Worm (Caenorhabditis elegans): Measurements from ENCODE around the gene F58H1.6.
A peak's percentile ranks its signal among the peaks of the same experiment; 100 is the strongest.

Gene F58H1.6

DNA sequence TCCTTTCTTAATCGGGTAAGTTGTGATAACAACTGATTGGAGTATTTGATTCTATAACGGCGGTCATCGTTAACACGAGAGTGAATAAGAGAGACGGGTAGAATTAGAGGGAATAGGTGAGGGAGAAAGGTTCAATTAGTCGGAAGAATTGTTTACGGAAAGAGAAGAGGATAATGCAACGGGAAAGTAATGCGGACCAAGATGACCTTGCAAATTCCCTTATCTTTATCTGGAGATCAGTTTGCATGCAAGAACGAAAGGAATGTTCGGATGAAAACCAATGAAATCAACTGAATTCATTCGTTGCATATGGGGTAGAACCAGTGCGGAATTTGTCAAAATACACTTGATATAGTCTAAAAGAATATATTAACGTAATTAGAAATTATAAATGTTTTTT is 40.3 kb upstream of the F58H1.6 start:
- TF ChIP-seq nhr-85 (tag) (peak; percentile 2), lin-14 (GFP tag; optimal IDR thresholded peaks at IDR 0.05) (peak; percentile 53), zip-4 (GFP tag; optimal IDR thresholded peaks at IDR 0.05) (no peak), grh-1 (GFP tag; IDR thresholded peaks at IDR 0.05) (no peak)

DNA sequence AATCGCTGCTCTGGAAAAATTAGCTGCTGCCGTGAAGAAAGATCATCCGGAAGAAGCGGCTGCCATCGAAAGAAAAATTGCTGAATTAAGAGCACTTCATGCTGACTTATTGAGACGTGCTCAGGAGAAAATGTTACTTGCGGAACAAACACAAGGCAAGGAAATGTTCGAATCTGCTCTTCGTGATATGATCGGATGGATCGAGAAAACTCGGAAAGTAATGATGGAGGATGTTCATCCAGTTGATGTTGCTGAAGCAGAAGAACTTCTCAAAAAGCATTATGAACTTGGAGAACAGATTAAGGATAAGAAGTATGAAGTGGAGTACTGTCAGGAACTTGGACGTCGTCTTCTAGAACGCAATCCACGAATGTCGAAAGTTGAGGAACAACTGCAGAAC is 36.4 kb upstream of the F58H1.6 start:
- no peak for TF ChIP-seq jun-1 (tag; optimal IDR thresholded peaks at IDR 0.05)
- TF ChIP-seq mef-2 (tag; optimal IDR thresholded peaks at IDR 0.05), result no peak
- no peak for TF ChIP-seq nhr-237 (tag; optimal IDR thresholded peaks at IDR 0.05)
- no peak for TF ChIP-seq fkh-10 (GFP tag; optimal IDR thresholded peaks at IDR 0.05)

DNA sequence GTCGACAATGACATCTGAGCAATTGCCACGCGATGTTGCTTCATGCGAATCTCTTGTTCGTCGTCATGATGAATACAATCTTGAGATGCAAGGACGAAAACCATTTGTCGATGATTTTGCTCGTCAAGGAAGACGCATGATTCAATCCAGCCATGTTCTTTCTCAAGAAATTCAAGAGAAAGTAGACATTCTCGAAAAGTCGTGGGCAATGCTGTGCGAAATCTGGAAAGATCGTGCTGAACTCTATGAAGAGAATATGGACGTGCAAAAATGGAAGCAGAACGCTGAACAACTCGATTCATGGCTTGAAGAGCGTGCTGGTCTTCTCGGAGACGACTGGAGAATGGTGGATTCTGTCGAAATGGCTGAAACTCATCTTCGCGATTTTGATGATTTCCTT is 29.1 kb upstream of the F58H1.6 start:
- TF ChIP-seq efl-1 (optimal IDR thresholded peaks at IDR 0.05) (no peak), efl-1 (GFP tag; optimal IDR thresholded peaks at IDR 0.05 in 1 of 2) (peak in 1 of 2 experiments; percentile 86), aly-2 (tag; optimal IDR thresholded peaks at IDR 0.05) (peak; percentile 48), mep-1 (tag; optimal IDR thresholded peaks at IDR 0.05) (no peak)

DNA sequence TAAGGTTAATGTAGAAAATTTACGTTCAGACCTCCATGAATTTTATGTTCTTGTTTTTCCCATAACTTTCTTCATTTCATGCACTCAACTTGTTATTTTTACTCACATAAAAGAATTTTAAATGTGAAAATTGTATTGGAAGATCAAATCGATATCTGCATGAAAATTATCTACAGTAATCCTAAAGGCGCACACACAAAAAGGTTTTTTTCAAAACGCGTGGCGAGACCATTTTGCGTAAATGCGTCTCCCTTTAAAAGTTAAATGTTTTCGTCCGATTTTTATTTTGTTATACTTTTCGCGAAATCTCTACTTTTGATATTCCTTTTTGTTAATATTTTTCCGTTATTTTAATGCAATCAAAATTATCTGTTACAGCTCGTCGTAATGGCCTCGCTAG is 25.2 kb upstream of the F58H1.6 start, which contains the start of gene R31.2:
TSS of gene R31.2 (plus strand) at position 388 of the 400 bp plus-strand sequence.
- TF ChIP-seq nhr-85 (tag) (peak; percentile 4), snu-23 (GFP tag; optimal IDR thresholded peaks at IDR 0.05) (no peak), egl-13 (tag; optimal IDR thresholded peaks at IDR 0.05) (no peak)

DNA sequence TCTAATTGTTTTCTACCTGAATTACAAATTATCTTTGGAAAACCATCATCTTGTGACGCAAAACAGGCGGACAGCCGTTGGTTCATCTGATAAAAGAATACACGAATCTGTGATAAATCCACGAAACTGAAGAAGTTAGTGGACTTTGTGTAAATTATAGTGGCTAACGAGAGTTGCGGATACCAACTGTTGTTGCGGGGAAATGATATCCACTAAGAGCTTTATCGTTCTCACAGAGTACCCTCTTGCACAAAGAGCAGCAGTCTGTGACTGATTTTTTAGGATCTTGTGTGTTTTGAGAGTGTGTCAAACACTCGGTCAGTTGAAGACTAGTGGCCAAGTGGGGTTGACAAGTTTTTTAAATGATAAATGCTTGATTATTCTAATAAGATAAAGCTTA is 22.8 kb upstream of the F58H1.6 start:
- TF ChIP-seq rnt-1 (tag; optimal IDR thresholded peaks at IDR 0.05), result peak; percentile 28
- peak; percentile 37 for TF ChIP-seq lin-14 (GFP tag; optimal IDR thresholded peaks at IDR 0.05)
- peak; percentile 14 for TF ChIP-seq nhr-71 (tag; optimal IDR thresholded peaks at IDR 0.05)
- no peak for TF ChIP-seq swsn-7 (tag; optimal IDR thresholded peaks at IDR 0.05)
- no peak for TF ChIP-seq irx-1 (tag; optimal IDR thresholded peaks at IDR 0.05)

DNA sequence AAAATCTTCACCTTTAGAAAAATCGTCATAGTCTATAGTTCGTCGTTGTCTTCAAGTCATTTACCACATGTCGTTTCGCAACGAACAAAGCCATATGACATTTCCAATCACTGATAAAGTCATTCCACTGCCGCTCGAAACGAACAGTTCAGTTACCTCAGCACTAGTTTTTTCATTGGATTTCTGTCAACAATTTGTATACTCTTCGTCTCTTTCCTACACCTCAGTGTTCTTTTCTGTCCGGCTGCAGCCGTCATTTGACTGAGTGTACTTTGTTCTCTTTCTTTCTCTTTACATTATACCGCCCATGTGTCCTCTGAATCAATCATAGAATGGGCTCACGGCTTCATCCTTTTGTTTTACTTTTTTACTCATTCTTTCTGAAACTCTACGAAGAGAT is 21.2 kb upstream of the F58H1.6 start:
- TF ChIP-seq mdl-1 (tag; optimal IDR thresholded peaks at IDR 0.05) (peak in 1 of 2 experiments; percentile 60), nhr-28 (tag; optimal IDR thresholded peaks at IDR 0.05) (no peak), lsy-2 (tag; optimal IDR thresholded peaks at IDR 0.05) (peak in 1 of 2 experiments; percentile 23), zag-1 (tag; optimal IDR thresholded peaks at IDR 0.05) (no peak), unc-130 (tag; optimal IDR thresholded peaks at IDR 0.05) (peak; percentile 2), blmp-1 (tag; optimal IDR thresholded peaks at IDR 0.05) (peak; percentile 15), ceh-82 (tag; optimal IDR thresholded peaks at IDR 0.05) (peak in 1 of 3 experiments; percentile 2), nhr-20 (tag; optimal IDR thresholded peaks at IDR 0.05) (peak; percentile 40), lin-35 (GFP tag; optimal IDR thresholded peaks at IDR 0.05) (peak; percentile 16 to 52), lin-14 (GFP tag; optimal IDR thresholded peaks at IDR 0.05) (peak; percentile 68), nhr-19 (GFP tag; conservative IDR thresholded peaks at IDR 0.05) (peak; percentile 33; the same call in 1 of the 2 replicates), nhr-85 (tag) (peak; percentile 13), C04F5.9 (tag; optimal IDR thresholded peaks at IDR 0.05) (no peak), snu-23 (GFP tag; optimal IDR thresholded peaks at IDR 0.05) (peak; percentile 43), elt-3 (tag; optimal IDR thresholded peaks at IDR 0.05) (peak in 1 of 6 experiments; percentile 37), fkh-10 (GFP tag; optimal IDR thresholded peaks at IDR 0.05) (no peak), ceh-8 (GFP tag; optimal IDR thresholded peaks at IDR 0.05) (no peak), tbx-2 (tag; optimal IDR thresholded peaks at IDR 0.05) (peak; percentile 6), unc-30 (tag; optimal IDR thresholded peaks at IDR 0.05) (no peak), dpl-1 (GFP tag; optimal IDR thresholded peaks at IDR 0.05) (peak in 1 of 3 experiments; percentile 1), C16A3.4 (tag; optimal IDR thresholded peaks at IDR 0.05) (peak; percentile 3), nhr-71 (tag; optimal IDR thresholded peaks at IDR 0.05) (peak; percentile 2)
